Worm (Caenorhabditis elegans) whole organism, L3 larva: ENCODE measurements around the gene F46G11.4.

Experiments
- ZK546.5 ChIP-seq: sonication (generic microtip); optimal IDR thresholded peaks from 2 replicates; lab custom pipeline; 2017; ENCODE audit warnings: missing biosample characterization, missing genetic modification characterization
- aly-2 ChIP-seq: fragments of 150-350 bp; optimal IDR thresholded peaks from 2 replicates; lab custom pipeline; 2014; ENCODE audit warnings: missing biosample characterization, missing genetic modification characterization
- ama-1 ChIP-seq: fragments of 150-350 bp; optimal IDR thresholded peaks from 2 replicates; lab custom pipeline; 2018
- ceh-16 ChIP-seq: sonication (generic microtip); optimal IDR thresholded peaks from 2 replicates; lab custom pipeline; 2017; ENCODE audit warnings: missing biosample characterization, missing genetic modification characterization
- ceh-28 ChIP-seq: fragments of 150-350 bp; optimal IDR thresholded peaks from 2 replicates; lab custom pipeline; 2014; ENCODE audit warnings: missing biosample characterization, missing genetic modification reagents, missing genetic modification characterization
- ceh-82 ChIP-seq: fragments of 150-350 bp; optimal IDR thresholded peaks from 2 replicates; lab custom pipeline; 2014; ENCODE audit warnings: missing biosample characterization, missing genetic modification characterization
- ceh-9 ChIP-seq: sonication (generic microtip); optimal IDR thresholded peaks from 2 replicates; lab custom pipeline; 2018; ENCODE audit warnings: missing biosample characterization, missing genetic modification characterization
- daf-12 ChIP-seq: fragments of 150-350 bp; optimal IDR thresholded peaks from 2 replicates; lab custom pipeline; 2014; ENCODE audit warnings: missing biosample characterization, missing genetic modification reagents, missing genetic modification characterization
- egl-27 ChIP-seq: sonication (generic microtip); optimal IDR thresholded peaks from 4 replicates; lab custom pipeline; 2017; ENCODE audit warnings: missing biosample characterization, missing genetic modification reagents, missing genetic modification characterization
- egl-5 ChIP-seq: fragments of 150-350 bp; optimal IDR thresholded peaks from 2 replicates; lab custom pipeline; 2017; ENCODE audit warnings: missing biosample characterization, missing genetic modification reagents, missing genetic modification characterization, inconsistent platforms
- elt-1 ChIP-seq: fragments of 150-350 bp; optimal IDR thresholded peaks from 2 replicates; lab custom pipeline; 2014; ENCODE audit warnings: missing biosample characterization, missing genetic modification characterization
- elt-2 ChIP-seq: sonication (generic microtip); optimal IDR thresholded peaks from 2 replicates; lab custom pipeline; 2016; ENCODE audit warnings: missing genetic modification reagents, mild to moderate bottlenecking, missing genetic modification characterization, missing compliant biosample characterization
- elt-3 ChIP-seq, 3 experiments: fragments of 150-350 bp in 1 of 3; sonication (generic microtip) in 2 of 3; optimal IDR thresholded peaks; 2 replicates in 2 of 3; 4 replicates in 1 of 3; lab custom pipeline; 2014 to 2017; ENCODE audit warnings: missing biosample characterization in 3 of 3, missing genetic modification characterization in 3 of 3
- fkh-10 ChIP-seq: sonication (generic microtip); optimal IDR thresholded peaks from 2 replicates; lab custom pipeline; 2017; ENCODE audit warnings: missing biosample characterization, missing genetic modification reagents, missing genetic modification characterization
- fkh-2 ChIP-seq: fragments of 150-350 bp; optimal IDR thresholded peaks from 2 replicates; lab custom pipeline; 2014; ENCODE audit warnings: missing biosample characterization, missing genetic modification reagents, missing genetic modification characterization
- hmg-11 ChIP-seq: sonication (generic microtip); optimal IDR thresholded peaks from 2 replicates; lab custom pipeline; 2016; ENCODE audit warnings: missing genetic modification characterization, missing compliant biosample characterization
- jun-1 ChIP-seq: fragments of 150-350 bp; optimal IDR thresholded peaks from 2 replicates; lab custom pipeline; 2014; ENCODE audit warnings: missing biosample characterization, missing genetic modification reagents, missing genetic modification characterization
- lin-15B ChIP-seq: fragments of 150-350 bp; optimal IDR thresholded peaks from 2 replicates; lab custom pipeline; 2014; ENCODE audit warnings: missing biosample characterization, missing genetic modification characterization
- lin-39 ChIP-seq: fragments of 150-350 bp; optimal IDR thresholded peaks from 2 replicates; lab custom pipeline; 2018; ENCODE audit warnings: missing biosample characterization, missing genetic modification reagents, missing genetic modification characterization
- lsy-12 ChIP-seq: sonication (generic microtip); optimal IDR thresholded peaks from 2 replicates; lab custom pipeline; 2016; ENCODE audit warnings: mild to moderate bottlenecking, missing genetic modification characterization, missing compliant biosample characterization
- mdl-1 ChIP-seq: fragments of 150-350 bp; optimal IDR thresholded peaks from 2 replicates; lab custom pipeline; 2014; ENCODE audit warnings: missing biosample characterization, missing genetic modification characterization
- mml-1 ChIP-seq: fragments of 150-350 bp; sonication (generic microtip); optimal IDR thresholded peaks from 3 replicates; lab custom pipeline; 2014; ENCODE audit warnings: missing biosample characterization, missing genetic modification characterization
- nfya-1 ChIP-seq: sonication (generic microtip); optimal IDR thresholded peaks from 2 replicates; lab custom pipeline; 2017; ENCODE audit warnings: missing genetic modification characterization, mild to moderate bottlenecking, missing compliant biosample characterization, antibody characterized with exemption, moderate library complexity; ENCODE audit not compliant: insufficient read depth
- nhr-11 ChIP-seq: fragments of 150-350 bp; optimal IDR thresholded peaks from 2 replicates; lab custom pipeline; 2014; ENCODE audit warnings: missing biosample characterization, missing genetic modification characterization
- nhr-12 ChIP-seq: fragments of 150-350 bp; optimal IDR thresholded peaks from 2 replicates; lab custom pipeline; 2014; ENCODE audit warnings: missing biosample characterization, missing genetic modification characterization
- nhr-23 ChIP-seq: fragments of 150-350 bp; optimal IDR thresholded peaks from 2 replicates; lab custom pipeline; 2014; ENCODE audit warnings: missing biosample characterization, missing genetic modification reagents, missing genetic modification characterization
- nhr-25 ChIP-seq: sonication (generic microtip); optimal IDR thresholded peaks from 2 replicates; lab custom pipeline; 2017; ENCODE audit warnings: missing biosample characterization, missing genetic modification characterization
- nhr-28 ChIP-seq: fragments of 150-350 bp; optimal IDR thresholded peaks from 2 replicates; lab custom pipeline; 2014; ENCODE audit warnings: missing biosample characterization, missing genetic modification characterization
- nhr-43 ChIP-seq: sonication (generic microtip); optimal IDR thresholded peaks from 2 replicates; lab custom pipeline; 2016; ENCODE audit warnings: mild to moderate bottlenecking, missing genetic modification characterization, missing compliant biosample characterization; ENCODE audit not compliant: poor library complexity, severe bottlenecking
- nhr-67 ChIP-seq: fragments of 150-350 bp; optimal IDR thresholded peaks from 2 replicates; lab custom pipeline; 2014; ENCODE audit warnings: missing biosample characterization, missing genetic modification characterization
- nhr-76 ChIP-seq: fragments of 150-350 bp; sonication (generic microtip); optimal IDR thresholded peaks from 5 replicates; lab custom pipeline; 2014; ENCODE audit warnings: missing biosample characterization, missing genetic modification characterization
- pha-4 ChIP-seq: fragments of 150-350 bp; optimal IDR thresholded peaks from 2 replicates; lab custom pipeline; 2014; ENCODE audit warnings: missing biosample characterization, missing genetic modification reagents, missing genetic modification characterization
- pqm-1 ChIP-seq: fragments of 150-350 bp; optimal IDR thresholded peaks from 2 replicates; lab custom pipeline; 2017; ENCODE audit warnings: missing biosample characterization, missing genetic modification characterization, inconsistent platforms
- sea-2 ChIP-seq: fragments of 150-350 bp; sonication (generic microtip); optimal IDR thresholded peaks from 4 replicates; lab custom pipeline; 2014; ENCODE audit warnings: missing biosample characterization, missing genetic modification reagents, missing genetic modification characterization
- snpc-4 ChIP-seq: fragments of 150-350 bp; optimal IDR thresholded peaks from 2 replicates; lab custom pipeline; 2014; ENCODE audit warnings: missing biosample characterization, missing genetic modification characterization
- tbx-2 ChIP-seq: sonication (generic microtip); optimal IDR thresholded peaks from 2 replicates; lab custom pipeline; 2016; ENCODE audit warnings: mild to moderate bottlenecking, missing genetic modification characterization, missing compliant biosample characterization
- unc-39 ChIP-seq: sonication (generic microtip); optimal IDR thresholded peaks from 4 replicates; lab custom pipeline; 2017; ENCODE audit warnings: missing biosample characterization, missing genetic modification characterization
- unc-62 ChIP-seq: fragments of 150-350 bp; sonication (generic microtip); optimal IDR thresholded peaks from 4 replicates; lab custom pipeline; 2014; ENCODE audit warnings: missing biosample characterization, missing genetic modification reagents, missing genetic modification characterization
- zag-1 ChIP-seq: fragments of 150-350 bp; optimal IDR thresholded peaks from 2 replicates; lab custom pipeline; 2014; ENCODE audit warnings: missing biosample characterization, missing genetic modification characterization
- ztf-4 ChIP-seq: fragments of 150-350 bp; optimal IDR thresholded peaks from 2 replicates; lab custom pipeline; 2014; ENCODE audit warnings: missing biosample characterization, missing genetic modification characterization

F46G11.4 gene

ce11 chrX:5764739-5765138, 33.9 kb downstream of the F46G11.4 start:
- TF ChIP-seq hmg-11 (tag; lab: Kevin White, UChicago) (peak; percentile 84), pha-4 (tag; lab: Kevin White, UChicago) (peak; percentile 2), nhr-28 (tag; lab: Kevin White, UChicago) (no peak), elt-1 (no peak), aly-2 (tag; lab: Kevin White, UChicago) (no peak), unc-62 (no peak), ceh-82 (no peak), fkh-10 (no peak), fkh-2 (tag; lab: Kevin White, UChicago) (no peak), lsy-12 (tag; lab: Kevin White, UChicago) (no peak), ztf-4 (tag; lab: Kevin White, UChicago) (no peak), nhr-11 (tag; lab: Kevin White, UChicago) (no peak), ceh-9 (tag; lab: Kevin White, UChicago) (no peak), ZK546.5 (tag; lab: Kevin White, UChicago) (no peak), lin-39 (tag; lab: Kevin White, UChicago) (no peak), tbx-2 (tag; lab: Kevin White, UChicago) (no peak), nhr-12 (tag; lab: Kevin White, UChicago) (no peak), egl-5 (peak; percentile 10), ama-1 (no peak), ceh-28 (no peak), nhr-25 (tag; lab: Kevin White, UChicago) (peak; percentile 2), snpc-4 (tag; lab: Kevin White, UChicago) (no peak), lin-15B (tag; lab: Kevin White, UChicago) (no peak), nhr-76 (tag; lab: Kevin White, UChicago) (no peak), nfya-1 (tag; lab: Kevin White, UChicago) (peak; percentile 36), mml-1 (tag; lab: Kevin White, UChicago) (no peak), nhr-43 (tag; lab: Kevin White, UChicago) (no peak), daf-12 (tag; lab: Kevin White, UChicago) (no peak), sea-2 (GFP tag; lab: Kevin White, UChicago) (no peak), ceh-16 (tag; lab: Kevin White, UChicago) (no peak), pqm-1 (tag; lab: Kevin White, UChicago) (no peak), egl-27 (tag; lab: Kevin White, UChicago) (no peak), zag-1 (tag; lab: Kevin White, UChicago) (no peak), elt-3 (tag; optimal IDR thresholded peaks at IDR 0.05; lab: Kevin White, UChicago) (no peak), mdl-1 (tag; lab: Kevin White, UChicago) (no peak), elt-2 (tag; lab: Kevin White, UChicago) (no peak), nhr-23 (peak; percentile 57), unc-39 (no peak)

- TF ChIP-seq nhr-11 (tag; lab: Kevin White, UChicago) (peak; percentile 51), hmg-11 (tag; lab: Kevin White, UChicago) (peak; percentile 69), elt-1 (peak; percentile 41), nhr-23 (peak; percentile 79), nhr-67 (no peak), lsy-12 (tag; lab: Kevin White, UChicago) (peak; percentile 11), elt-2 (tag; lab: Kevin White, UChicago) (peak; percentile 31), jun-1 (tag; lab: Kevin White, UChicago) (peak; percentile 4), nfya-1 (tag; lab: Kevin White, UChicago) (peak; percentile 63), lin-39 (tag; lab: Kevin White, UChicago) (peak; percentile 94), nhr-25 (tag; lab: Kevin White, UChicago) (peak; percentile 26), pha-4 (tag; lab: Kevin White, UChicago) (peak; percentile 97), pqm-1 (tag; lab: Kevin White, UChicago) (peak; percentile 23), fkh-2 (tag; lab: Kevin White, UChicago) (no peak), aly-2 (tag; lab: Kevin White, UChicago) (no peak), unc-39 (no peak), lin-15B (tag; lab: Kevin White, UChicago) (peak; percentile 60), ceh-28 (no peak), egl-5 (peak; percentile 84)
These were observed 34.7 kb downstream of the F46G11.4 start for ce11 chrX:5763904-5764303.
